Fruit fly (Drosophila melanogaster): ENCODE results near the gene Gyc89Db.
A peak's percentile ranks its signal among the peaks of the same experiment; 100 is the strongest.

The Gyc89Db gene

dm6 chr3R:16431707-16432106 lies 45.2 kb upstream of the Gyc89Db start (continued):
- TF ChIP-seq sima (GFP tag; optimal IDR thresholded peaks at IDR 0.05): no peak
- TF ChIP-seq CG16813 (GFP tag; IDR thresholded peaks at IDR 0.05; ENCODE audit: partially characterized antibody): peak; percentile 67
- TF ChIP-seq GATAe (GFP tag; conservative IDR thresholded peaks at IDR 0.05): no peak
- TF ChIP-seq CG12299 (tag; optimal IDR thresholded peaks at IDR 0.05): no peak
- TF ChIP-seq onecut (GFP tag; IDR thresholded peaks at IDR 0.05): peak; percentile 37; the same call in 1 of the 2 replicates
- TF ChIP-seq row (GFP tag; IDR thresholded peaks at IDR 0.05): no peak
- TF ChIP-seq Sry-δ (GFP tag; optimal IDR thresholded peaks at IDR 0.05): peak; percentile 18
- TF ChIP-seq Nf-YC (tag; optimal IDR thresholded peaks at IDR 0.05): peak; percentile 33
- peak; percentile 30 for TF ChIP-seq CG13424 (tag; optimal IDR thresholded peaks at IDR 0.05)
- TF ChIP-seq dmrt11E (tag; optimal IDR thresholded peaks at IDR 0.05): peak; percentile 11
- TF ChIP-seq Meics (GFP tag; optimal IDR thresholded peaks at IDR 0.05): no peak
- peak; percentile 43; the same call in 2 of the 3 replicates for TF ChIP-seq Optix (GFP tag; IDR thresholded peaks at IDR 0.05)
- no peak; the same call in 2 of the 3 replicates for TF ChIP-seq mld (GFP tag; IDR thresholded peaks at IDR 0.05; ENCODE audit: partially characterized antibody)
- peak; percentile 23 for TF ChIP-seq CG10654 (GFP tag; optimal IDR thresholded peaks at IDR 0.05)
- TF ChIP-seq CG7928 (GFP tag; optimal IDR thresholded peaks at IDR 0.05): no peak
- TF ChIP-seq odd (GFP tag; optimal IDR thresholded peaks at IDR 0.05): no peak
- peak; percentile 1 for TF ChIP-seq CG17802 (tag; optimal IDR thresholded peaks at IDR 0.05)
- peak; percentile 98 for TF ChIP-seq CTCF (GFP tag; optimal IDR thresholded peaks at IDR 0.05)
- peak; percentile 31 for TF ChIP-seq CG15601 (tag; optimal IDR thresholded peaks at IDR 0.05)
- TF ChIP-seq CrebB (tag; optimal IDR thresholded peaks at IDR 0.05): no peak
- TF ChIP-seq CG4328 (GFP tag; optimal IDR thresholded peaks at IDR 0.05): no peak
- TF ChIP-seq Max (GFP tag; optimal IDR thresholded peaks at IDR 0.05): no peak
- TF ChIP-seq salm (tag; optimal IDR thresholded peaks at IDR 0.05): no peak
- no peak for TF ChIP-seq CG6254 (GFP tag; optimal IDR thresholded peaks at IDR 0.05)
- peak; percentile 4 for TF ChIP-seq shn (GFP tag; optimal IDR thresholded peaks at IDR 0.05)
- peak; percentile 21 for TF ChIP-seq Mad (GFP tag; optimal IDR thresholded peaks at IDR 0.05)
- no peak for TF ChIP-seq lmd (GFP tag; IDR thresholded peaks at IDR 0.05)
- no peak for TF ChIP-seq ap (GFP tag; IDR thresholded peaks at IDR 0.05)
- TF ChIP-seq CG1792 (GFP tag; optimal IDR thresholded peaks at IDR 0.05): no peak
- no peak for TF ChIP-seq Fer1 (GFP tag; optimal IDR thresholded peaks at IDR 0.05)
- peak; percentile 19 for TF ChIP-seq Mes4 (GFP tag; optimal IDR thresholded peaks at IDR 0.05)
- no peak for TF ChIP-seq exex (tag; optimal IDR thresholded peaks at IDR 0.05)
- TF ChIP-seq CG13624 (GFP tag; optimal IDR thresholded peaks at IDR 0.05): peak; percentile 54
- peak; percentile 9 for TF ChIP-seq ERR (GFP tag; optimal IDR thresholded peaks at IDR 0.05)
- peak; percentile 29 for TF ChIP-seq tx (GFP tag; optimal IDR thresholded peaks at IDR 0.05)
- no peak for TF ChIP-seq CG12219 (GFP tag; optimal IDR thresholded peaks at IDR 0.05)
- TF ChIP-seq CG7745 (tag; optimal IDR thresholded peaks at IDR 0.05): no peak
- peak in 1 of 2 experiments; percentile 21 for TF ChIP-seq bsh (GFP tag; optimal IDR thresholded peaks at IDR 0.05)
- TF ChIP-seq corto (GFP tag; optimal IDR thresholded peaks at IDR 0.05): no peak
- TF ChIP-seq Rfx (GFP tag; IDR thresholded peaks at IDR 0.05): peak; percentile 80
- peak; percentile 15 for TF ChIP-seq CG4820 (GFP tag; optimal IDR thresholded peaks at IDR 0.05)
- no peak for TF ChIP-seq Fer2 (tag; optimal IDR thresholded peaks at IDR 0.05)
- TF ChIP-seq lbe (GFP tag; optimal IDR thresholded peaks at IDR 0.05): no peak
- peak; percentile 55; the same call in 1 of the 2 replicates for TF ChIP-seq CG11247 (GFP tag; IDR thresholded peaks at IDR 0.05)
- TF ChIP-seq CG12236 (GFP tag; optimal IDR thresholded peaks at IDR 0.05): peak; percentile 1
- TF ChIP-seq crol (GFP tag; IDR thresholded peaks at IDR 0.05): no peak
- peak; percentile 45 for TF ChIP-seq sens (GFP tag)
- TF ChIP-seq CG8359 (GFP tag; optimal IDR thresholded peaks at IDR 0.05; ENCODE audit: borderline replicate concordance): no peak
- TF ChIP-seq Dad (GFP tag; optimal IDR thresholded peaks at IDR 0.05): peak; percentile 38
- peak; percentile 27 for TF ChIP-seq fd102C (GFP tag; optimal IDR thresholded peaks at IDR 0.05)
- TF ChIP-seq CG6765 (GFP tag; optimal IDR thresholded peaks at IDR 0.05): peak; percentile 47
- TF ChIP-seq C15 (GFP tag; IDR thresholded peaks at IDR 0.05): no peak

Measured in whole organism, embryonic.